Worm (Caenorhabditis elegans) whole organism, L2 larva: ENCODE results near the gene rsp-4.

Source experiments
- unc-62 ChIP-seq: fragments of 150-350 bp; optimal IDR thresholded peaks from 2 replicates; lab custom pipeline; 2014; ENCODE audit warnings: missing biosample characterization, missing genetic modification reagents, missing genetic modification characterization
- ztf-1 ChIP-seq: fragments of 200-800 bp; sonication (Bioruptor generic); conservative IDR thresholded peaks from 2 replicates; pipeline ENCODE4 v1.3.6; 2022; ENCODE audit warnings: missing genetic modification characterization, missing compliant biosample characterization

- TF ChIP-seq ztf-1 (GFP tag; lab: Robert Waterston, UW) = no peak
- no peak for TF ChIP-seq unc-62
These were observed 30.4 kb downstream of the rsp-4 start, which contains the start of the genes F09E5.11 and bmy-1 for ce11 chrII:5358137-5358745.
